Fruit fly (Drosophila melanogaster) Kc167 (cell line): ENCODE results near the gene CG12483.

Experiments used
- h ChIP-seq: fragments of >200 bp; optimal IDR thresholded peaks from 3 replicates; lab custom pipeline; 2018; ENCODE audit warnings: missing external identifiers
- psq ChIP-seq: fragments of >200 bp; optimal IDR thresholded peaks from 2 replicates; lab custom pipeline; 2017; ENCODE audit warnings: missing external identifiers

DNA sequence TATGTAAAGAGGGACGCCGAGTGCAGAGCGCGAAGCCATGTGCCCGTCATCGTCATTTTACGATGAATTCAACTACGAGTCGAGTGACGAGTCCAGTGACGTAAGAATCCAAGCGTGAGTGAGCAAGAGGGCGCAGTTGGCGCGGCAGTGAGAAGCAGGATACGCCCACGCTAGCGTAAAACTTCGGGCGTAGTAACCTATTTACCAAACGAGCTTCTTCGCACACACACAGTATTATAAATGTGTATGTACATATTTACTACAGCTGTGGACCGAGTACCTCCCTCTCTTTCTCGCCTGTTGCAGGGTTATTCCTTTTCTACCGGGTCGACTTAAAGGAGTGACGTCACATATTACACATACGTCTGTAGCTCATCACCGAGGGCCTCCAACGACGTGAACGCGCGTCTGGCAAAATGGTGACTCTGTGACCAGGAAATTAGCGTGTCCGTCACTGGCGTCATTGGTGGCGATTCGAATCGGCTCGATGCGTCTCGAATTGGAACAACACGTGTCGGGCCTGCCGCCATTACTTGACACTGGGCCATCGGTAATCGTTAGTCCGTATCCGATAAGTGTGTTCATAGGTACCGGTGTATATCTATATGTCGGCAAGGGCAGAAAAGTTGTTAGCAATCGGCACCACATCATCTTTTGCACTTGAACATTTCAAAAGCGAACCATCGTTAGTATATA, 25.8 kb upstream of the CG12483 start:
- TF ChIP-seq psq (lab: Kevin White, UChicago) (no peak), h (lab: Kevin White, UChicago) (no peak)
